Fruit fly (Drosophila melanogaster) whole organism, embryonic: ENCODE results near the gene DEF8.
A peak's percentile ranks its signal among the peaks of the same experiment; 100 is the strongest.

ENCODE experiments used
- Asciz ChIP-seq: fragments of 200-800 bp; sonication (Bioruptor generic); optimal IDR thresholded peaks from 2 replicates; lab custom pipeline; 2017; ENCODE audit warnings: missing biosample characterization, mild to moderate bottlenecking, missing genetic modification characterization, missing genetic modification reagents
- Atf-2 ChIP-seq: fragments of 200-800 bp; sonication (Bioruptor generic); optimal IDR thresholded peaks from 2 replicates; lab custom pipeline; 2016; ENCODE audit warnings: missing biosample characterization, missing genetic modification characterization
- B-H1 ChIP-seq: fragments of 200-800 bp; sonication (Bioruptor generic); IDR thresholded peaks from 3 replicates; pipeline ENCODE4 v1.3.6; 2022; ENCODE audit warnings: missing biosample characterization, missing genetic modification characterization
- CG12219 ChIP-seq: fragments of 200-800 bp; sonication (Bioruptor generic); optimal IDR thresholded peaks from 3 replicates; lab custom pipeline; 2018; ENCODE audit warnings: missing biosample characterization, mild to moderate bottlenecking, missing genetic modification characterization
- CG12659 ChIP-seq: fragments of 200-800 bp; sonication (Bioruptor generic); optimal IDR thresholded peaks from 3 replicates; lab custom pipeline; 2017; ENCODE audit warnings: mild to moderate bottlenecking, missing biosample characterization, missing genetic modification reagents, missing genetic modification characterization
- CG12769 ChIP-seq: fragments of 200-800 bp; sonication (Bioruptor generic); optimal IDR thresholded peaks from 2 replicates; lab custom pipeline; 2019; ENCODE audit warnings: missing biosample characterization, mild to moderate bottlenecking, missing genetic modification characterization, moderate library complexity
- CG13894 ChIP-seq: fragments of 200-800 bp; sonication (Bioruptor generic); optimal IDR thresholded peaks from 3 replicates; lab custom pipeline; 2018; ENCODE audit warnings: missing biosample characterization, mild to moderate bottlenecking, missing genetic modification characterization, moderate library complexity
- CG15073 ChIP-seq: fragments of 200-800 bp; sonication (Bioruptor generic); optimal IDR thresholded peaks from 2 replicates; lab custom pipeline; 2016; ENCODE audit warnings: missing biosample characterization, missing genetic modification characterization
- CG15514 ChIP-seq: fragments of 200-800 bp; sonication (Bioruptor generic); optimal IDR thresholded peaks from 3 replicates; lab custom pipeline; 2017; ENCODE audit warnings: missing biosample characterization, missing genetic modification characterization, mild to moderate bottlenecking, moderate library complexity, missing genetic modification reagents
- CG1603 ChIP-seq: fragments of 200-800 bp; sonication (Bioruptor generic); optimal IDR thresholded peaks from 2 replicates; lab custom pipeline; 2019; ENCODE audit warnings: missing biosample characterization, mild to moderate bottlenecking, missing genetic modification characterization, moderate library complexity
- CG31365 ChIP-seq: fragments of 200-800 bp; sonication (Bioruptor generic); optimal IDR thresholded peaks from 2 replicates; lab custom pipeline; 2018; ENCODE audit warnings: missing biosample characterization, mild to moderate bottlenecking, missing genetic modification characterization
- CG5245 ChIP-seq: fragments of 200-800 bp; sonication (Bioruptor generic); optimal IDR thresholded peaks from 3 replicates; lab custom pipeline; 2016; ENCODE audit warnings: missing biosample characterization, missing genetic modification characterization
- CG5953 ChIP-seq: fragments of 200-800 bp; sonication (Bioruptor generic); IDR thresholded peaks from 2 replicates; pipeline ENCODE4 v1.3.6; 2022; ENCODE audit warnings: missing biosample characterization, missing genetic modification characterization
- CG6654 ChIP-seq: fragments of 200-800 bp; sonication (Bioruptor generic); optimal IDR thresholded peaks from 2 replicates; lab custom pipeline; 2017; ENCODE audit warnings: missing biosample characterization, mild to moderate bottlenecking, missing genetic modification characterization
- CG7745 ChIP-seq: fragments of 200-800 bp; sonication (Bioruptor generic); optimal IDR thresholded peaks from 2 replicates; lab custom pipeline; 2018; ENCODE audit warnings: missing biosample characterization, mild to moderate bottlenecking, missing genetic modification characterization, moderate library complexity
- Dfd ChIP-seq, 2 experiments: fragments of >200 bp; optimal IDR thresholded peaks; 2 replicates each; lab custom pipeline; 2017; ENCODE audit warnings: missing biosample characterization in 2 of 2, missing genetic modification characterization in 2 of 2
- ERR ChIP-seq: fragments of 200-800 bp; sonication (Bioruptor generic); optimal IDR thresholded peaks from 2 replicates; lab custom pipeline; 2016; ENCODE audit warnings: missing biosample characterization, missing genetic modification characterization
- Ets65A ChIP-seq: fragments of 200-800 bp; sonication (Bioruptor generic); peaks from one replicate; lab custom pipeline; 2016; ENCODE audit warnings: missing biosample characterization, missing genetic modification characterization
- Hand ChIP-seq: fragments of 200-800 bp; sonication (Bioruptor generic); optimal IDR thresholded peaks from 2 replicates; lab custom pipeline; 2017; ENCODE audit warnings: mild to moderate bottlenecking, missing biosample characterization, missing genetic modification reagents, missing genetic modification characterization
- Hr78 ChIP-seq, 2 experiments: fragments of 200-800 bp in 1 of 2; fragments of >200 bp in 1 of 2; sonication (Bioruptor generic) in 1 of 2; optimal IDR thresholded peaks; 2 replicates each; lab custom pipeline; 2017 to 2019; ENCODE audit warnings: missing biosample characterization in 2 of 2, missing genetic modification characterization in 2 of 2, mild to moderate bottlenecking in 1 of 2, moderate library complexity in 1 of 2
- Med ChIP-seq: fragments of 200-800 bp; sonication (Bioruptor generic); peaks from one replicate; lab custom pipeline; 2016; ENCODE audit warnings: missing biosample characterization, missing genetic modification characterization, mild to moderate bottlenecking, inconsistent platforms, moderate library complexity
- Nf-YA ChIP-seq: fragments of 200-800 bp; sonication (Bioruptor generic); IDR thresholded peaks from 2 replicates; pipeline ENCODE4 v1.3.6; 2022; ENCODE audit warnings: missing biosample characterization, missing genetic modification characterization
- Scr ChIP-seq: fragments of 200-800 bp; sonication (Bioruptor generic); IDR thresholded peaks from 2 replicates; pipeline ENCODE4 v1.3.6; 2022; ENCODE audit warnings: missing biosample characterization, missing genetic modification characterization; ENCODE audit not compliant: partially characterized antibody
- abd-A ChIP-seq: fragments of 200-800 bp; sonication (Bioruptor generic); optimal IDR thresholded peaks from 3 replicates; lab custom pipeline; 2019; ENCODE audit warnings: missing biosample characterization, mild to moderate bottlenecking, missing genetic modification characterization, moderate library complexity
- chinmo ChIP-seq: fragments of 200-800 bp; sonication (Bioruptor generic); IDR thresholded peaks from 4 replicates; pipeline ENCODE4 v1.3.6; 2022; ENCODE audit warnings: missing biosample characterization, missing genetic modification characterization; ENCODE audit not compliant: partially characterized antibody
- crp ChIP-seq, 2 experiments: fragments of 200-800 bp; sonication (Bioruptor generic); optimal IDR thresholded peaks; 2 replicates in 1 of 2; 3 replicates in 1 of 2; lab custom pipeline; 2017; ENCODE audit warnings: missing biosample characterization in 2 of 2, missing genetic modification characterization in 2 of 2, mild to moderate bottlenecking in 1 of 2, moderate library complexity in 1 of 2
- cwo ChIP-seq: fragments of 200-800 bp; sonication (Bioruptor generic); optimal IDR thresholded peaks from 3 replicates; lab custom pipeline; 2017; ENCODE audit warnings: missing biosample characterization, missing genetic modification characterization, mild to moderate bottlenecking, moderate library complexity, missing genetic modification reagents
- disco-r ChIP-seq: fragments of 200-800 bp; sonication (Bioruptor generic); optimal IDR thresholded peaks from 2 replicates; lab custom pipeline; 2016; ENCODE audit warnings: missing biosample characterization, missing genetic modification characterization
- gce ChIP-seq: fragments of 200-800 bp; sonication (Bioruptor generic); IDR thresholded peaks from 3 replicates; pipeline ENCODE4 v1.3.6; 2022; ENCODE audit warnings: missing biosample characterization, missing genetic modification characterization
- her ChIP-seq: fragments of 200-800 bp; sonication (Bioruptor generic); optimal IDR thresholded peaks from 2 replicates; lab custom pipeline; 2016; ENCODE audit warnings: missing biosample characterization, missing genetic modification characterization
- ind ChIP-seq: fragments of 200-800 bp; sonication (Bioruptor generic); optimal IDR thresholded peaks from 3 replicates; lab custom pipeline; 2016; ENCODE audit warnings: missing biosample characterization, missing genetic modification characterization
- jing ChIP-seq: fragments of 200-800 bp; sonication (Bioruptor generic); optimal IDR thresholded peaks from 2 replicates; lab custom pipeline; 2018; ENCODE audit warnings: missing biosample characterization, mild to moderate bottlenecking, missing genetic modification characterization
- kni ChIP-seq: fragments of 200-800 bp; sonication (Bioruptor generic); optimal IDR thresholded peaks from 3 replicates; lab custom pipeline; 2017; ENCODE audit warnings: mild to moderate bottlenecking, missing biosample characterization, missing genetic modification reagents, missing genetic modification characterization
- pan ChIP-seq, 4 experiments: fragments of >200 bp in 3 of 4; fragments of 200-800 bp in 1 of 4; sonication (Bioruptor generic) in 1 of 4; optimal IDR thresholded peaks in 3 of 4; IDR thresholded peaks in 1 of 4; 2 replicates each; pipeline versions ENCODE4 v1.3.6 to Lab custom; 2017 to 2022; ENCODE audit warnings: missing biosample characterization in 2 of 4, missing genetic modification characterization in 2 of 4, mixed read lengths in 1 of 4
- prd ChIP-seq, 3 experiments: fragments of >200 bp in 2 of 3; fragments of 200-800 bp in 1 of 3; sonication (Bioruptor generic) in 1 of 3; optimal IDR thresholded peaks in 2 of 3; IDR thresholded peaks in 1 of 3; 2 replicates in 2 of 3; 3 replicates in 1 of 3; pipeline versions ENCODE4 v1.3.6 to Lab custom; 2017 to 2022; ENCODE audit warnings: missing biosample characterization in 1 of 3, missing genetic modification characterization in 1 of 3
- seq ChIP-seq: fragments of 200-800 bp; sonication (Bioruptor generic); IDR thresholded peaks from 2 replicates; pipeline ENCODE4 v1.3.6; 2022; ENCODE audit warnings: missing biosample characterization, missing genetic modification characterization
- slbo ChIP-seq: fragments of 200-800 bp; sonication (Bioruptor generic); IDR thresholded peaks from 2 replicates; pipeline ENCODE4 v1.3.6; 2022; ENCODE audit warnings: missing biosample characterization, missing genetic modification characterization
- sqz ChIP-seq: fragments of 200-800 bp; sonication (Bioruptor generic); optimal IDR thresholded peaks from 3 replicates; lab custom pipeline; 2018; ENCODE audit warnings: missing biosample characterization, mild to moderate bottlenecking, missing genetic modification characterization
- sr ChIP-seq: fragments of 200-800 bp; sonication (Bioruptor generic); IDR thresholded peaks from 3 replicates; pipeline ENCODE4 v1.3.6; 2022; ENCODE audit warnings: missing biosample characterization, missing genetic modification characterization
- sug ChIP-seq: fragments of 200-800 bp; optimal IDR thresholded peaks from 2 replicates; lab custom pipeline; 2019; ENCODE audit warnings: missing biosample characterization, mild to moderate bottlenecking, missing genetic modification characterization, moderate library complexity

DEF8 gene

dm6 chr3L:12092860-12093359, 39.0 kb upstream of the DEF8 start:
- no peak for TF ChIP-seq ERR (GFP tag; lab: Kevin White, UChicago)
- no peak for TF ChIP-seq sug (tag; lab: Kevin White, UChicago)
- TF ChIP-seq Nf-YA (GFP tag; lab: Robert Waterston, UW) = no peak
- TF ChIP-seq prd (optimal IDR thresholded peaks at IDR 0.05; lab: Kevin White, UChicago) = no peak
- TF ChIP-seq prd (GFP tag; IDR thresholded peaks at IDR 0.05; lab: Robert Waterston, UW) = 0 out of 3 replicates have a peak, but pooled peaks have one; percentile 14
- 0 out of 4 replicates have a peak, but pooled peaks have one; percentile 38 for TF ChIP-seq chinmo (GFP tag; lab: Robert Waterston, UW)
- no peak for TF ChIP-seq pan (optimal IDR thresholded peaks at IDR 0.05; lab: Kevin White, UChicago)
- TF ChIP-seq pan (GFP tag; optimal IDR thresholded peaks at IDR 0.05 in 1 of 2, IDR thresholded peaks at IDR 0.05 in 1 of 2) = no peak
- TF ChIP-seq sqz (GFP tag; lab: Kevin White, UChicago) = no peak
- TF ChIP-seq crp (GFP tag; optimal IDR thresholded peaks at IDR 0.05; lab: Kevin White, UChicago) = no peak
- peak; percentile 89 for TF ChIP-seq sr (GFP tag; lab: Robert Waterston, UW)
- TF ChIP-seq CG5953 (GFP tag; lab: Robert Waterston, UW) = no peak
- no peak for TF ChIP-seq ind (GFP tag; lab: Kevin White, UChicago)
- TF ChIP-seq CG13894 (tag; lab: Kevin White, UChicago) = peak; percentile 96
- peak; percentile 62 for TF ChIP-seq abd-A (tag; lab: Kevin White, UChicago)
- no peak for TF ChIP-seq CG1603 (tag; lab: Kevin White, UChicago)
- TF ChIP-seq CG12769 = peak; percentile 28
- TF ChIP-seq disco-r (GFP tag; lab: Kevin White, UChicago) = no peak
- no peak for TF ChIP-seq jing (GFP tag; lab: Kevin White, UChicago)
- no peak for TF ChIP-seq Atf-2 (GFP tag; lab: Kevin White, UChicago)
- TF ChIP-seq slbo = no peak
- TF ChIP-seq CG7745 (tag; lab: Kevin White, UChicago) = no peak
- no peak for TF ChIP-seq CG15073 (GFP tag; lab: Kevin White, UChicago)
- TF ChIP-seq Asciz (GFP tag; lab: Kevin White, UChicago) = no peak
- TF ChIP-seq B-H1 (GFP tag; lab: Robert Waterston, UW) = no peak
- TF ChIP-seq kni (GFP tag; lab: Kevin White, UChicago) = peak; percentile 17
- TF ChIP-seq her (GFP tag; lab: Kevin White, UChicago) = no peak
- no peak for TF ChIP-seq gce (GFP tag; lab: Robert Waterston, UW)
- peak; percentile 64 for TF ChIP-seq Med (GFP tag; lab: Kevin White, UChicago)
- TF ChIP-seq CG12659 = no peak
- TF ChIP-seq CG31365 (tag; lab: Kevin White, UChicago) = no peak
- TF ChIP-seq Hr78 (GFP tag; optimal IDR thresholded peaks at IDR 0.05; lab: Kevin White, UChicago) = no peak
- no peak for TF ChIP-seq seq (GFP tag; lab: Robert Waterston, UW)
- no peak for TF ChIP-seq Dfd (GFP tag; optimal IDR thresholded peaks at IDR 0.05; lab: Kevin White, UChicago)
- no peak for TF ChIP-seq CG6654 (GFP tag; lab: Kevin White, UChicago)
- TF ChIP-seq CG15514 = no peak
- TF ChIP-seq CG12219 (GFP tag; lab: Kevin White, UChicago) = no peak
- peak; percentile 3 for TF ChIP-seq Ets65A (GFP tag; lab: Kevin White, UChicago)
- TF ChIP-seq Scr (GFP tag; lab: Robert Waterston, UW) = no peak
- no peak for TF ChIP-seq Hand
- peak; percentile 48 for TF ChIP-seq cwo (GFP tag; lab: Kevin White, UChicago)
- no peak for TF ChIP-seq CG5245
